Worm (Caenorhabditis elegans) whole organism, mixed stage, embryonic: ENCODE data around the gene B0218.7.

Experiments
- blmp-1 ChIP-seq: fragments of 150-350 bp; optimal IDR thresholded peaks from 2 replicates; lab custom pipeline; 2014; ENCODE audit warnings: missing biosample characterization, missing genetic modification characterization
- ceh-39 ChIP-seq: fragments of 150-350 bp; optimal IDR thresholded peaks from 2 replicates; lab custom pipeline; 2014; ENCODE audit warnings: missing biosample characterization, missing genetic modification characterization
- ceh-43 ChIP-seq: fragments of 200-800 bp; sonication (Bioruptor generic); optimal IDR thresholded peaks from 2 replicates; lab custom pipeline; 2018; ENCODE audit warnings: mild to moderate bottlenecking, missing genetic modification characterization, moderate library complexity, missing compliant biosample characterization
- ces-1 ChIP-seq: fragments of 150-350 bp; optimal IDR thresholded peaks from 2 replicates; lab custom pipeline; 2014; ENCODE audit warnings: missing biosample characterization, missing genetic modification reagents, missing genetic modification characterization
- lin-13 ChIP-seq: fragments of 150-350 bp; optimal IDR thresholded peaks from 2 replicates; lab custom pipeline; 2014; ENCODE audit warnings: missing biosample characterization, missing genetic modification characterization
- nhr-12 ChIP-seq: fragments of 150-350 bp; optimal IDR thresholded peaks from 2 replicates; lab custom pipeline; 2014; ENCODE audit warnings: missing biosample characterization, missing genetic modification characterization
- nhr-28 ChIP-seq: fragments of 150-350 bp; optimal IDR thresholded peaks from 2 replicates; lab custom pipeline; 2014; ENCODE audit warnings: missing biosample characterization, missing genetic modification characterization
- nhr-76 ChIP-seq: sonication (generic microtip); optimal IDR thresholded peaks from 2 replicates; lab custom pipeline; 2017; ENCODE audit warnings: missing biosample characterization, missing genetic modification characterization
- pha-4 ChIP-seq: fragments of 150-350 bp; optimal IDR thresholded peaks from 2 replicates; lab custom pipeline; 2018; ENCODE audit warnings: missing biosample characterization, missing genetic modification reagents, missing genetic modification characterization
- snpc-4 ChIP-seq: fragments of 150-350 bp; optimal IDR thresholded peaks from 2 replicates; lab custom pipeline; 2014; ENCODE audit warnings: missing biosample characterization, missing genetic modification characterization
- sptf-1 ChIP-seq: sonication (generic microtip); optimal IDR thresholded peaks from 2 replicates; lab custom pipeline; 2017; ENCODE audit warnings: mild to moderate bottlenecking, missing genetic modification characterization, moderate library complexity, missing compliant biosample characterization
- unc-39 ChIP-seq: fragments of 150-350 bp; optimal IDR thresholded peaks from 2 replicates; lab custom pipeline; 2014; ENCODE audit warnings: missing biosample characterization, missing genetic modification characterization
- unc-62 ChIP-seq: fragments of 150-350 bp; optimal IDR thresholded peaks from 2 replicates; lab custom pipeline; 2014; ENCODE audit warnings: missing biosample characterization, missing genetic modification reagents, missing genetic modification characterization
- ztf-11 ChIP-seq: fragments of 150-350 bp; optimal IDR thresholded peaks from 2 replicates; lab custom pipeline; 2014; ENCODE audit warnings: missing biosample characterization, missing genetic modification characterization

DNA sequence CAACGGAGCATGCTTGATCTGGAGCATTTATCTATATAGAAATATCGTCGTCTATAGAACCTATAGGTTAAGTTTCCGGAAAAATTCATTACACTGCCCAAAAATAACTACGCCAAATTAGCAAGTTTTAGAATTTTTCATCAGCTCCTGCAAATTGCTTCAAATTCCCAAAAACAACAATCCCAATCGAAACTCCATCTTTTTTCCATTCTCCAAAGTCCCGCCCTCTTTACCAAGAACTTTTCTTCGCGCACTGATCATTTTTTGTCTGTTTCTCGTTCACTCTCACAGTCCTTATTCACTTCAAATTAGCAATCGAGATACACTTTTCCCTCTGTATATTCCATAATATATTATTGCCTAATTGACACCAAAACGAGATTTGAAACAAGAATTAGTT is 40.5 kb upstream of the B0218.7 start, which contains the start of gene svh-1:
- TF ChIP-seq pha-4 (tag; lab: Kevin White, UChicago), result no peak
- no peak for TF ChIP-seq ces-1
- no peak for TF ChIP-seq lin-13 (tag; lab: Kevin White, UChicago)
- TF ChIP-seq ceh-43 (GFP tag; lab: Kevin White, UChicago), result no peak
- no peak for TF ChIP-seq unc-39
- TF ChIP-seq nhr-12 (tag; lab: Kevin White, UChicago), result no peak
- no peak for TF ChIP-seq snpc-4 (tag; lab: Kevin White, UChicago)
- TF ChIP-seq unc-62 (GFP tag; lab: Kevin White, UChicago), result no peak
- TF ChIP-seq sptf-1, result no peak
- TF ChIP-seq blmp-1, result no peak
- no peak for TF ChIP-seq ceh-39 (tag; lab: Kevin White, UChicago)
- TF ChIP-seq nhr-28 (tag; lab: Kevin White, UChicago), result no peak
- TF ChIP-seq ztf-11, result no peak
- no peak for TF ChIP-seq nhr-76
